Worm (Caenorhabditis elegans): ENCODE results near the gene F22E5.22.

- TF ChIP-seq pha-4 (tag; optimal IDR thresholded peaks at IDR 0.05) (no peak), ces-1 (GFP tag; optimal IDR thresholded peaks at IDR 0.05) (no peak), lsy-2 (tag; optimal IDR thresholded peaks at IDR 0.05) (no peak), ham-2 (GFP tag; optimal IDR thresholded peaks at IDR 0.05) (no peak)
These were observed 24.4 kb downstream of the F22E5.22 start, which contains the start of gene nspf-3 for ce11 chrII:2690080-2690479.

Data from whole organism, mixed stage, embryonic.